Worm (Caenorhabditis elegans): ENCODE data around the gene F09C6.12.

ce11 chrV:16874966-16875365, 7.7 kb upstream of the F09C6.12 start, which contains the start of gene F49A5.10:
- TF ChIP-seq nhr-85 (tag) = no peak
- no peak for TF ChIP-seq nhr-20 (tag; optimal IDR thresholded peaks at IDR 0.05)
- no peak for TF ChIP-seq jun-1 (tag; optimal IDR thresholded peaks at IDR 0.05)

Measured in whole organism, L1 larva.